Worm (Caenorhabditis elegans) whole organism, mixed stage, embryonic: Measurements from ENCODE around the gene T18D3.5.

Source experiments
- bed-3 ChIP-seq: fragments of 200-800 bp; sonication (Bioruptor generic); optimal IDR thresholded peaks from 3 replicates; lab custom pipeline; 2018; ENCODE audit warnings: mild to moderate bottlenecking, missing genetic modification characterization, moderate library complexity, missing compliant biosample characterization
- blmp-1 ChIP-seq: fragments of 150-350 bp; optimal IDR thresholded peaks from 2 replicates; lab custom pipeline; 2014; ENCODE audit warnings: missing biosample characterization, missing genetic modification characterization
- lin-13 ChIP-seq: fragments of 150-350 bp; optimal IDR thresholded peaks from 2 replicates; lab custom pipeline; 2014; ENCODE audit warnings: missing biosample characterization, missing genetic modification characterization
- lsy-2 ChIP-seq: fragments of 150-350 bp; optimal IDR thresholded peaks from 2 replicates; lab custom pipeline; 2014; ENCODE audit warnings: missing biosample characterization, missing genetic modification characterization
- nhr-28 ChIP-seq: fragments of 150-350 bp; optimal IDR thresholded peaks from 2 replicates; lab custom pipeline; 2014; ENCODE audit warnings: missing biosample characterization, missing genetic modification characterization
- unc-62 ChIP-seq: fragments of 150-350 bp; optimal IDR thresholded peaks from 2 replicates; lab custom pipeline; 2014; ENCODE audit warnings: missing biosample characterization, missing genetic modification reagents, missing genetic modification characterization
- zip-8 ChIP-seq: fragments of 150-350 bp; optimal IDR thresholded peaks from 2 replicates; lab custom pipeline; 2014; ENCODE audit warnings: missing biosample characterization, missing genetic modification characterization

DNA sequence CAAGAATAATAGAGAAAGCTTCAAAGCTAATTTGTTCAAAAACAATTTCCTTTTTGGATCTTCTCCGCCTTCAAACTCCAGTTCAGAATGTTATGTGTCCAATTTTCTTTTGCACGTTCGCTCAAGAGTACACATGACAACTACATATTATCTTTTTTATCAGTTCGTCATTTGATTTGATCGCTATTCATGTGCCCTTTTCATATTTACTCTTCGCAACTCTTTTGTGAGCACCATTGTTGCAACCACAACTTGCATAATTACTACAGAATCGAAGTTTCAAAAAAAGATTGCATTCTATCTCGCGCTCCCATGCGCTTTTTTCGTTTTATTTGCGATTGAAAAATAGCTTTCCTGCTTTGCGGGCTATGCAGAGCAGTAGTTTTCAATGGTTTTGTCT lies 28.4 kb upstream of the T18D3.5 start:
- no peak for TF ChIP-seq blmp-1 (tag; lab: Kevin White, UChicago)
- no peak for TF ChIP-seq nhr-28 (tag; lab: Kevin White, UChicago)
- TF ChIP-seq bed-3 (GFP tag; lab: Kevin White, UChicago): no peak
- TF ChIP-seq zip-8 (tag; lab: Kevin White, UChicago): no peak
- no peak for TF ChIP-seq lsy-2 (tag; lab: Kevin White, UChicago)
- TF ChIP-seq unc-62 (GFP tag; lab: Kevin White, UChicago): no peak
- no peak for TF ChIP-seq lin-13
